Fruit fly (Drosophila melanogaster): ENCODE results near the gene CG4570.

The CG4570 gene

DNA sequence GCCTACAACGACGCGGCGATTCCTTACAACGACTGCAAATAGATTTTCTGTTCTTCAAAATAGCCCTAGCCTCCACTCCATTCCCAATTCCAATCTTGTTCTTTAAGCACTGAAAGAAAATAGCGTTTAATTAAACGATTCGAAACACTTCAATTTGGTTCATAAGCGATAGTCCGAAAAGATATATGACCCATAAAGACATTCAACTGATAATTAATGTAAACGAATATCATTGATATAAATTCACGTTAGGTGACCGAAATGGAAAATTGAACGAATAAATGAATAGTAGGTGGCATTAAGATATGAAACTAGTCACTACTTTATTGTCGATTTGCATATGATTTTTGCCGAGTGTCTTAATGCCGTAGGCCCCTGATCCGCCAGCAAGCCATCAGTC lies 26.9 kb upstream of the CG4570 start (continued):
- TF ChIP-seq esn (GFP tag; optimal IDR thresholded peaks at IDR 0.05) = no peak
- no peak for TF ChIP-seq CG8319 (GFP tag; optimal IDR thresholded peaks at IDR 0.05)
- TF ChIP-seq CG6792 (GFP tag; optimal IDR thresholded peaks at IDR 0.05) = no peak
- TF ChIP-seq topi (GFP tag; optimal IDR thresholded peaks at IDR 0.05) = no peak
- TF ChIP-seq Gug (GFP tag; IDR thresholded peaks at IDR 0.05) = no peak
- TF ChIP-seq dsx (GFP tag; optimal IDR thresholded peaks at IDR 0.05; ENCODE audit: poor library complexity, severe bottlenecking) = peak; percentile 45
- TF ChIP-seq Smox (GFP tag; optimal IDR thresholded peaks at IDR 0.05) = no peak
- TF ChIP-seq lz (GFP tag; optimal IDR thresholded peaks at IDR 0.05) = no peak
- no peak for TF ChIP-seq Hr38 (GFP tag; optimal IDR thresholded peaks at IDR 0.05)
- TF ChIP-seq Ets21C (GFP tag; optimal IDR thresholded peaks at IDR 0.05) = no peak
- no peak for TF ChIP-seq CG4318 (GFP tag; optimal IDR thresholded peaks at IDR 0.05)
- no peak for TF ChIP-seq CG8632 (GFP tag; optimal IDR thresholded peaks at IDR 0.05)
- TF ChIP-seq ss (GFP tag; optimal IDR thresholded peaks at IDR 0.05) = peak; percentile 55 to 61
- peak; percentile 69 for TF ChIP-seq CG10669 (GFP tag; optimal IDR thresholded peaks at IDR 0.05)
- peak; percentile 47 for TF ChIP-seq CG32006 (GFP tag; optimal IDR thresholded peaks at IDR 0.05)
- no peak for TF ChIP-seq dac (GFP tag; optimal IDR thresholded peaks at IDR 0.05)

DNA sequence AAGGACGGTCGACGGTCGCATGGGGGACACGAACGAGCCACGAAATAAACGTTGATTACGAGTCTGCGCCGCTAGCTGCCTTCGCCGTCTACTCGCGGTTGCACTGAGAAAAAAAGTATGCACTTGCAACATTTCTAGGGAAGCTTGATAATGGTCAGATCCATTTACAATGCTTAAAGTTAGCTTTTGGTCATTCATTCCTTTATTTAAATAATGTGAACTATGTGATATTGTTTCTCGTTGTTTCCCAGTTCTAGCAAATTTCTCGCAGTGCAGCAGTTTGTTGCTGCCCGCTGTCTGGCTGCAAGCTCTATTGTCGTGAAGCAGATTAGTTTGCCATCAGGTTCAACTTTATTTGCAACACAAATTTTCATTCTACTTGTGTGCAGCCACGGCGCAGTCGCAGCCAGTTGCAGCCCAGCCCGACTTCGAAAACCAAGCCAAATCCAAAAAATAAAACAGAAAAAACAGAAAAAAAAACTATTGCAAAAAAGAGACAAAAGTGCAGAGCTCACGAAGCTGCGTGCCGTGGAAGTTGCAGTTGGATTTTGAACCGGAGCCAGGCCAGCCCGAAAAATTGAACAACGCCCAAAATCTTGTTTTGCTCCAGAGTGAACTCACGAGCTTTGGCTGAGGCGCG lies 24.0 kb upstream of the CG4570 start:
- TF ChIP-seq CG3919 (GFP tag; optimal IDR thresholded peaks at IDR 0.05) (peak; percentile 93), CG6808 (GFP tag; optimal IDR thresholded peaks at IDR 0.05) (peak; percentile 93), Ets96B (tag; optimal IDR thresholded peaks at IDR 0.05) (peak; percentile 93), cyc (GFP tag; optimal IDR thresholded peaks at IDR 0.05) (peak; percentile 43), eg (GFP tag; IDR thresholded peaks at IDR 0.05) (peak; percentile 95), Eip93F (GFP tag; optimal IDR thresholded peaks at IDR 0.05) (no peak), esn (GFP tag; optimal IDR thresholded peaks at IDR 0.05) (no peak), CG8319 (GFP tag; optimal IDR thresholded peaks at IDR 0.05) (peak; percentile 55), spab (GFP tag; optimal IDR thresholded peaks at IDR 0.05) (peak; percentile 90), CG11902 (GFP tag; optimal IDR thresholded peaks at IDR 0.05) (peak; percentile 49), lz (GFP tag; optimal IDR thresholded peaks at IDR 0.05) (peak; percentile 20), CG9139 (GFP tag; optimal IDR thresholded peaks at IDR 0.05) (peak; percentile 83), net (GFP tag; optimal IDR thresholded peaks at IDR 0.05) (peak; percentile 55), CG6276 (GFP tag; optimal IDR thresholded peaks at IDR 0.05) (peak; percentile 91), Ets21C (GFP tag; optimal IDR thresholded peaks at IDR 0.05) (no peak), CG10631 (GFP tag; optimal IDR thresholded peaks at IDR 0.05) (peak; percentile 76), Met (GFP tag; optimal IDR thresholded peaks at IDR 0.05) (peak; percentile 9), CG10669 (GFP tag; optimal IDR thresholded peaks at IDR 0.05) (peak; percentile 89), ss (GFP tag; optimal IDR thresholded peaks at IDR 0.05) (peak; percentile 83 to 91), Sox15 (GFP tag; optimal IDR thresholded peaks at IDR 0.05) (no peak), CG4318 (GFP tag; optimal IDR thresholded peaks at IDR 0.05) (peak; percentile 76), dac (GFP tag; optimal IDR thresholded peaks at IDR 0.05) (peak; percentile 68), CG15336 (GFP tag; IDR thresholded peaks at IDR 0.05) (peak; percentile 89), CG6163 (GFP tag; IDR thresholded peaks at IDR 0.05) (peak; percentile 97), fd59A (GFP tag; optimal IDR thresholded peaks at IDR 0.05) (peak; percentile 73), OdsH (GFP tag; optimal IDR thresholded peaks at IDR 0.05) (peak; percentile 76), Hr4 (GFP tag; optimal IDR thresholded peaks at IDR 0.05) (peak; percentile 83), Eip78C (GFP tag) (peak; percentile 94), CG32006 (GFP tag; optimal IDR thresholded peaks at IDR 0.05) (peak; percentile 88), pdm3 (GFP tag; optimal IDR thresholded peaks at IDR 0.05) (peak; percentile 67), CG16779 (tag; optimal IDR thresholded peaks at IDR 0.05) (peak; percentile 79), achi (GFP tag; optimal IDR thresholded peaks at IDR 0.05) (peak; percentile 73), salr (GFP tag; optimal IDR thresholded peaks at IDR 0.05) (peak; percentile 37 to 86), CG1621 (tag; optimal IDR thresholded peaks at IDR 0.05) (peak; percentile 18), CG8119 (GFP tag; IDR thresholded peaks at IDR 0.05) (peak; percentile 88), CG11762 (GFP tag; optimal IDR thresholded peaks at IDR 0.05; ENCODE audit: insufficient read depth) (peak; percentile 87), CG6792 (GFP tag; optimal IDR thresholded peaks at IDR 0.05) (peak; percentile 43), vri (GFP tag; optimal IDR thresholded peaks at IDR 0.05) (no peak), Smox (GFP tag; optimal IDR thresholded peaks at IDR 0.05) (no peak), svp (GFP tag) (peak; percentile 65), Lpt (GFP tag; optimal IDR thresholded peaks at IDR 0.05) (peak; percentile 92), CG7368 (GFP tag; optimal IDR thresholded peaks at IDR 0.05) (peak; percentile 73), fkh (GFP tag; optimal IDR thresholded peaks at IDR 0.05) (no peak)

Data from whole organism, prepupa.